Worm (Caenorhabditis elegans): ENCODE data around the gene srz-1.

The srz-1 gene

ce11 chrV:16675553-16675952, at the start of gene srz-1:
TSS of gene srz-1 (plus strand) at chrV:16675853.
- no peak for TF ChIP-seq mdl-1 (tag; optimal IDR thresholded peaks at IDR 0.05)
- no peak for TF ChIP-seq nhr-129 (tag; optimal IDR thresholded peaks at IDR 0.05)
- TF ChIP-seq C34F6.9 (tag; optimal IDR thresholded peaks at IDR 0.05): no peak
- TF ChIP-seq lin-13 (GFP tag; optimal IDR thresholded peaks at IDR 0.05): no peak
- no peak for TF ChIP-seq ztf-4 (tag; optimal IDR thresholded peaks at IDR 0.05)
- TF ChIP-seq ZK546.5 (tag; optimal IDR thresholded peaks at IDR 0.05): no peak
- TF ChIP-seq mbf-1 (tag; optimal IDR thresholded peaks at IDR 0.05): no peak
- no peak for TF ChIP-seq unc-55 (GFP tag; optimal IDR thresholded peaks at IDR 0.05)
- TF ChIP-seq ztf-1 (GFP tag; conservative IDR thresholded peaks at IDR 0.05): no peak
- no peak for TF ChIP-seq nhr-12 (tag; optimal IDR thresholded peaks at IDR 0.05)
- TF ChIP-seq nhr-25 (tag; optimal IDR thresholded peaks at IDR 0.05): no peak
- TF ChIP-seq unc-62 (GFP tag; optimal IDR thresholded peaks at IDR 0.05): no peak
- no peak for TF ChIP-seq nhr-10 (tag; optimal IDR thresholded peaks at IDR 0.05)
- TF ChIP-seq nhr-237 (tag; optimal IDR thresholded peaks at IDR 0.05): no peak
- TF ChIP-seq nhr-21 (tag; optimal IDR thresholded peaks at IDR 0.05): no peak
- TF ChIP-seq nhr-6 (tag; optimal IDR thresholded peaks at IDR 0.05): no peak
- TF ChIP-seq Y55F3AM.14 (GFP tag; optimal IDR thresholded peaks at IDR 0.05): no peak
- TF ChIP-seq mab-5 (tag; optimal IDR thresholded peaks at IDR 0.05): no peak
- TF ChIP-seq ztf-11 (tag; optimal IDR thresholded peaks at IDR 0.05): no peak

ce11 chrV:16627962-16628361, 47.7 kb upstream of the srz-1 start, which contains the start of gene oac-53:
TSS of gene oac-53 (minus strand) at chrV:16627970.
- no peak for TF ChIP-seq sem-4 (tag; optimal IDR thresholded peaks at IDR 0.05)
- no peak for TF ChIP-seq unc-62 (GFP tag; optimal IDR thresholded peaks at IDR 0.05)
- TF ChIP-seq nhr-77 (tag; optimal IDR thresholded peaks at IDR 0.05): no peak
- peak; percentile 69 for TF ChIP-seq fos-1 (tag; optimal IDR thresholded peaks at IDR 0.05)
- no peak for TF ChIP-seq ztf-11 (tag; optimal IDR thresholded peaks at IDR 0.05)
- no peak for TF ChIP-seq mbf-1 (tag; optimal IDR thresholded peaks at IDR 0.05)
- no peak for TF ChIP-seq mdl-1 (tag; optimal IDR thresholded peaks at IDR 0.05)

- TF ChIP-seq snpc-4 (tag; optimal IDR thresholded peaks at IDR 0.05): no peak
- no peak for TF ChIP-seq aly-2 (tag; optimal IDR thresholded peaks at IDR 0.05)
- no peak for TF ChIP-seq blmp-1 (tag; optimal IDR thresholded peaks at IDR 0.05; ENCODE audit: insufficient read depth)
- no peak for TF ChIP-seq dmd-4 (tag; optimal IDR thresholded peaks at IDR 0.05)
- no peak for TF ChIP-seq nhr-11 (tag; optimal IDR thresholded peaks at IDR 0.05)
- no peak for TF ChIP-seq crh-2 (tag; optimal IDR thresholded peaks at IDR 0.05)
- no peak for TF ChIP-seq egl-27 (tag; optimal IDR thresholded peaks at IDR 0.05)
- no peak for TF ChIP-seq sem-4 (tag; optimal IDR thresholded peaks at IDR 0.05)
- no peak for TF ChIP-seq nhr-237 (tag; optimal IDR thresholded peaks at IDR 0.05)
- no peak for TF ChIP-seq lsy-2 (tag; optimal IDR thresholded peaks at IDR 0.05)
- no peak for TF ChIP-seq nhr-77 (tag; optimal IDR thresholded peaks at IDR 0.05)
- no peak for TF ChIP-seq lin-39 (tag; optimal IDR thresholded peaks at IDR 0.05)
- TF ChIP-seq ZK546.5 (tag; optimal IDR thresholded peaks at IDR 0.05): no peak
- no peak for TF ChIP-seq sma-3 (GFP tag; optimal IDR thresholded peaks at IDR 0.05)
- TF ChIP-seq skn-1 (tag; optimal IDR thresholded peaks at IDR 0.05): no peak
- no peak for TF ChIP-seq ztf-11 (tag; optimal IDR thresholded peaks at IDR 0.05)
- TF ChIP-seq nhr-6 (tag; optimal IDR thresholded peaks at IDR 0.05): no peak
Observed at ce11 chrV:16628991-16629390, 46.7 kb upstream of the srz-1 start, which contains the start of gene W06G6.2. TSS of gene W06G6.2 (plus strand) at chrV:16629291.

ce11 chrV:16629600-16629999, 46.1 kb upstream of the srz-1 start, which contains the start of gene srd-21:
TSS of gene srd-21 (plus strand) at chrV:16629900.
- TF ChIP-seq snpc-4 (tag; optimal IDR thresholded peaks at IDR 0.05): no peak
- TF ChIP-seq ztf-11 (tag; optimal IDR thresholded peaks at IDR 0.05): no peak
- TF ChIP-seq peb-1 (tag; optimal IDR thresholded peaks at IDR 0.05): no peak
- no peak for TF ChIP-seq nhr-129 (tag; optimal IDR thresholded peaks at IDR 0.05)
- TF ChIP-seq ama-1 (optimal IDR thresholded peaks at IDR 0.05): no peak
- no peak for TF ChIP-seq alr-1 (tag; optimal IDR thresholded peaks at IDR 0.05)
- no peak for TF ChIP-seq nhr-12 (tag; optimal IDR thresholded peaks at IDR 0.05)
- TF ChIP-seq nhr-77 (tag; optimal IDR thresholded peaks at IDR 0.05): no peak
- TF ChIP-seq aly-2 (tag; optimal IDR thresholded peaks at IDR 0.05): no peak

ce11 chrV:16635911-16636310, 39.7 kb upstream of the srz-1 start, which contains the start of gene mltn-11:
TSS of gene mltn-11 (plus strand) at chrV:16636186.
- TF ChIP-seq nhr-11 (tag; optimal IDR thresholded peaks at IDR 0.05) (no peak), elt-1 (tag; optimal IDR thresholded peaks at IDR 0.05) (no peak), nhr-25 (tag; optimal IDR thresholded peaks at IDR 0.05) (no peak), F13H6.1 (tag; optimal IDR thresholded peaks at IDR 0.05) (no peak), nhr-129 (tag; optimal IDR thresholded peaks at IDR 0.05) (no peak)
